Fruit fly (Drosophila melanogaster): Measurements from ENCODE around the gene Sirup.

DNA sequence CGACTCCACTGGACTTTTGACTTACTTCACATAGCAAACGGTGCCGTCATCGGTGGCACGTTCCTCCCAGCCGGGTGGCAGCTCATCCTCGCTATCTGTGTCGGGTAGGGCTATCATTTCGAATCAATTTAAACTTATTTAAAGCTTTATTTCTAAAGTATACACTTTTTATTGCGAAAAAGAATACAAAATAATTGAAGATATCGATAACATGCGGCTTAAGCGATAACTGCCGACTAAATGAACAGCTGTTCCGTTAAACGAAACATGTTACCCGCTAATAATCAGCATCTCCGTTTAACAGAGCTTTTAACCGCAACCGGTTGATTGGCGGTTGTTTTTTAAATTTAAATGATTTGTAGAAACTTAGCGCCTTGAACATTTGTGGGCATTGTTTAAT, 5.4 kb downstream of the Sirup start, which contains the start of gene Wwox:
- TF ChIP-seq psq (GFP tag; optimal IDR thresholded peaks at IDR 0.05): no peak
- TF ChIP-seq dmrt93B (GFP tag; optimal IDR thresholded peaks at IDR 0.05): no peak
- TF ChIP-seq sv (GFP tag; optimal IDR thresholded peaks at IDR 0.05): no peak
- no peak for TF ChIP-seq CG9705 (GFP tag; optimal IDR thresholded peaks at IDR 0.05)
- peak; percentile 87 for TF ChIP-seq rgr (GFP tag; optimal IDR thresholded peaks at IDR 0.05)

All from whole organism, wandering third instar larva.